Worm (Caenorhabditis elegans) whole organism, young adult: ENCODE results near the gene nspb-1.
A peak's percentile ranks its signal among the peaks of the same experiment; 100 is the strongest.

ENCODE experiments used
- F23B12.7 ChIP-seq: sonication (generic microtip); optimal IDR thresholded peaks from 2 replicates; lab custom pipeline; 2017; ENCODE audit warnings: missing genetic modification characterization, mild to moderate bottlenecking, missing compliant biosample characterization, antibody characterized with exemption, moderate library complexity; ENCODE audit not compliant: insufficient read depth
- F39B2.1 ChIP-seq: fragments of 200-800 bp; sonication (Bioruptor generic); IDR thresholded peaks from 2 replicates; pipeline ENCODE4 v1.3.6; 2022; ENCODE audit warnings: missing genetic modification reagents, missing genetic modification characterization, missing compliant biosample characterization
- F49E8.2 ChIP-seq: sonication (generic microtip); optimal IDR thresholded peaks from 3 replicates; lab custom pipeline; 2017; ENCODE audit warnings: missing genetic modification characterization, mild to moderate bottlenecking, missing compliant biosample characterization, antibody characterized with exemption, moderate library complexity; ENCODE audit not compliant: insufficient read depth
- T07F8.4 ChIP-seq: sonication (generic microtip); optimal IDR thresholded peaks from 2 replicates; lab custom pipeline; 2016; ENCODE audit warnings: mild to moderate bottlenecking, missing genetic modification characterization, moderate library complexity, missing compliant biosample characterization
- Y67H2A.10 ChIP-seq: fragments of 200-800 bp; sonication (Bioruptor generic); conservative IDR thresholded peaks from 2 replicates; pipeline ENCODE4 v1.3.6; 2022; ENCODE audit warnings: missing genetic modification reagents, missing genetic modification characterization, missing compliant biosample characterization
- ama-1 ChIP-seq, 3 experiments: fragments of 150-350 bp in 1 of 3; sonication (generic microtip) in 2 of 3; optimal IDR thresholded peaks; 2 replicates each; lab custom pipeline; 2014 to 2018; ENCODE audit warnings: missing biosample characterization in 2 of 3, missing genetic modification characterization in 2 of 3, missing genetic modification reagents in 2 of 3
- aptf-2 ChIP-seq: fragments of 200-800 bp; sonication (Bioruptor generic); conservative IDR thresholded peaks from 2 replicates; pipeline ENCODE4 v1.3.6; 2022; ENCODE audit warnings: missing genetic modification reagents, missing genetic modification characterization, missing compliant biosample characterization
- aptf-3 ChIP-seq: fragments of 200-800 bp; sonication (Bioruptor generic); IDR thresholded peaks from 2 replicates; pipeline ENCODE4 v1.3.6; 2022; ENCODE audit warnings: missing genetic modification characterization, missing compliant biosample characterization
- attf-5 ChIP-seq: fragments of 200-800 bp; sonication (Bioruptor generic); optimal IDR thresholded peaks from 2 replicates; lab custom pipeline; 2018; ENCODE audit warnings: mild to moderate bottlenecking, missing genetic modification characterization, missing compliant biosample characterization
- attf-6 ChIP-seq: fragments of 200-800 bp; sonication (Bioruptor generic); IDR thresholded peaks from 2 replicates; pipeline ENCODE4 v1.3.6; 2022; ENCODE audit warnings: missing genetic modification reagents, missing genetic modification characterization, missing compliant biosample characterization
- cebp-1 ChIP-seq, 2 experiments: fragments of 200-800 bp in 1 of 2; sonication (Bioruptor generic) in 1 of 2; sonication (generic microtip) in 1 of 2; IDR thresholded peaks in 1 of 2; optimal IDR thresholded peaks in 1 of 2; 2 replicates each; pipeline versions ENCODE4 v1.3.6 to Lab custom; 2017 to 2022; ENCODE audit warnings: missing compliant biosample characterization in 2 of 2, missing genetic modification characterization in 2 of 2, mild to moderate bottlenecking in 1 of 2, missing genetic modification reagents in 1 of 2, moderate library complexity in 1 of 2
- ceh-27 ChIP-seq: fragments of 200-800 bp; sonication (Bioruptor generic); optimal IDR thresholded peaks from 2 replicates; lab custom pipeline; 2018; ENCODE audit warnings: mild to moderate bottlenecking, missing genetic modification characterization, moderate library complexity, missing compliant biosample characterization
- dpff-1 ChIP-seq: sonication (generic microtip); optimal IDR thresholded peaks from 2 replicates; lab custom pipeline; 2017; ENCODE audit warnings: mild to moderate bottlenecking, missing genetic modification characterization, missing compliant biosample characterization
- dpl-1 ChIP-seq: fragments of 150-350 bp; optimal IDR thresholded peaks from 2 replicates; lab custom pipeline; 2014; ENCODE audit warnings: missing biosample characterization, missing genetic modification reagents, missing genetic modification characterization
- egl-18 ChIP-seq: fragments of 200-800 bp; sonication (Bioruptor generic); IDR thresholded peaks from 2 replicates; pipeline ENCODE4 v1.3.6; 2022; ENCODE audit warnings: missing genetic modification reagents, missing genetic modification characterization, missing compliant biosample characterization
- ekl-4 ChIP-seq: fragments of 200-800 bp; sonication (Bioruptor generic); IDR thresholded peaks from 2 replicates; pipeline ENCODE4 v1.3.6; 2022; ENCODE audit warnings: missing genetic modification reagents, missing genetic modification characterization, missing compliant biosample characterization
- ets-4 ChIP-seq: fragments of 200-800 bp; sonication (Bioruptor generic); optimal IDR thresholded peaks from 2 replicates; lab custom pipeline; 2018; ENCODE audit warnings: mild to moderate bottlenecking, missing genetic modification characterization, missing compliant biosample characterization
- hsf-1 ChIP-seq: fragments of 200-800 bp; sonication (Bioruptor generic); IDR thresholded peaks from 2 replicates; pipeline ENCODE4 v1.3.6; 2022; ENCODE audit warnings: missing genetic modification reagents, missing genetic modification characterization, missing compliant biosample characterization
- lag-1 ChIP-seq: fragments of 200-800 bp; sonication (Bioruptor generic); IDR thresholded peaks from 2 replicates; pipeline ENCODE4 v1.3.6; 2022; ENCODE audit warnings: missing genetic modification reagents, missing genetic modification characterization, missing compliant biosample characterization
- madf-6 ChIP-seq: fragments of 200-800 bp; sonication (Bioruptor generic); IDR thresholded peaks from 2 replicates; pipeline ENCODE4 v1.3.6; 2022; ENCODE audit warnings: missing genetic modification reagents, missing genetic modification characterization, missing compliant biosample characterization
- mxl-1 ChIP-seq: sonication (generic microtip); optimal IDR thresholded peaks from 2 replicates; lab custom pipeline; 2016; ENCODE audit warnings: missing genetic modification characterization, missing compliant biosample characterization
- nfya-2 ChIP-seq: fragments of 200-800 bp; sonication (Bioruptor generic); IDR thresholded peaks from 2 replicates; pipeline ENCODE4 v1.3.6; 2022; ENCODE audit warnings: missing genetic modification reagents, missing genetic modification characterization, missing compliant biosample characterization
- nfyb-1 ChIP-seq: fragments of 200-800 bp; sonication (Bioruptor generic); IDR thresholded peaks from 2 replicates; pipeline ENCODE4 v1.3.6; 2022; ENCODE audit warnings: missing genetic modification reagents, missing genetic modification characterization, missing compliant biosample characterization
- nhr-80 ChIP-seq: sonication (generic microtip); optimal IDR thresholded peaks from 2 replicates; lab custom pipeline; 2016; ENCODE audit warnings: missing genetic modification characterization, missing compliant biosample characterization
- nhr-90 ChIP-seq: sonication (generic microtip); optimal IDR thresholded peaks from 2 replicates; lab custom pipeline; 2016; ENCODE audit warnings: missing genotype, mild to moderate bottlenecking, missing genetic modification characterization, missing compliant biosample characterization
- rec-8 ChIP-seq, 2 experiments: sonication (generic microtip); optimal IDR thresholded peaks; 2 replicates each; lab custom pipeline; 2016; ENCODE audit warnings: mild to moderate bottlenecking in 2 of 2, missing genetic modification characterization in 2 of 2, missing genetic modification reagents in 2 of 2, missing genotype in 2 of 2, missing biosample characterization in 1 of 2, missing compliant biosample characterization in 1 of 2, moderate library complexity in 1 of 2
- repo-1 ChIP-seq: sonication (generic microtip); optimal IDR thresholded peaks from 2 replicates; lab custom pipeline; 2017; ENCODE audit warnings: mild to moderate bottlenecking, missing genetic modification characterization, missing compliant biosample characterization
- somi-1 ChIP-seq: fragments of 200-800 bp; sonication (Bioruptor generic); optimal IDR thresholded peaks from 2 replicates; lab custom pipeline; 2018; ENCODE audit warnings: mild to moderate bottlenecking, missing genetic modification characterization, missing compliant biosample characterization
- tbp1 ChIP-seq: fragments of 200-800 bp; sonication (Bioruptor generic); optimal IDR thresholded peaks from 2 replicates; lab custom pipeline; 2018; ENCODE audit warnings: mild to moderate bottlenecking, missing genetic modification characterization, missing compliant biosample characterization
- ztf-26 ChIP-seq: sonication (generic microtip); optimal IDR thresholded peaks from 2 replicates; lab custom pipeline; 2017; ENCODE audit warnings: missing genetic modification characterization, missing compliant biosample characterization
- ztf-6 ChIP-seq: fragments of 200-800 bp; sonication (Bioruptor generic); IDR thresholded peaks from 2 replicates; pipeline ENCODE4 v1.3.6; 2022; ENCODE audit warnings: missing genetic modification reagents, missing genetic modification characterization, missing compliant biosample characterization

Gene nspb-1

ce11 chrIV:6631704-6632272 is 40.9 kb upstream of the nspb-1 start, which contains the start of the genes cest-5.1 and C01B10.9 (continued):
- no peak for TF ChIP-seq F23B12.7
- TF ChIP-seq F39B2.1 (GFP tag; lab: Robert Waterston, UW) = 0 out of 2 replicates have a peak, but pooled peaks have one; percentile 47
- TF ChIP-seq dpff-1 (tag; lab: Kevin White, UChicago) = no peak
- no peak for TF ChIP-seq attf-5
- no peak for TF ChIP-seq aptf-3 (GFP tag; lab: Robert Waterston, UW)
- no peak for TF ChIP-seq lag-1 (GFP tag; lab: Robert Waterston, UW)

ce11 chrIV:6627798-6628197 is 36.9 kb upstream of the nspb-1 start, which contains the start of gene cest-5.2:
Gene cest-5.2, minus strand, starts transcription at chrIV:6627925.
- TF ChIP-seq madf-6 (GFP tag; lab: Robert Waterston, UW) (no peak), nhr-80 (tag; lab: Kevin White, UChicago) (peak; percentile 19)

ce11 chrIV:6623390-6623789 is 32.5 kb upstream of the nspb-1 start, which contains the start of gene C01B10.44:
Gene C01B10.44, plus strand, starts transcription at chrIV:6623690.
- no peak for TF ChIP-seq aptf-2 (GFP tag; lab: Robert Waterston, UW)
- no peak for TF ChIP-seq repo-1 (tag; lab: Kevin White, UChicago)
- TF ChIP-seq ekl-4 (GFP tag; lab: Robert Waterston, UW) = no peak
- TF ChIP-seq ztf-6 (GFP tag; lab: Robert Waterston, UW) = no peak
- TF ChIP-seq ets-4 (GFP tag; lab: Kevin White, UChicago) = no peak
- TF ChIP-seq rec-8 (tag; optimal IDR thresholded peaks at IDR 0.05; lab: Kevin White, UChicago) = no peak
- no peak for TF ChIP-seq nfya-2 (GFP tag; lab: Robert Waterston, UW)
- no peak for TF ChIP-seq ztf-26

- TF ChIP-seq somi-1 = peak; percentile 4
- TF ChIP-seq Y67H2A.10 (GFP tag; lab: Robert Waterston, UW) = no peak
- TF ChIP-seq ceh-27 (GFP tag; lab: Kevin White, UChicago) = no peak
- no peak for TF ChIP-seq ama-1 (optimal IDR thresholded peaks at IDR 0.05; lab: Kevin White, UChicago)
- no peak for TF ChIP-seq ama-1 (GFP tag; optimal IDR thresholded peaks at IDR 0.05; lab: Kevin White, UChicago)
- TF ChIP-seq attf-6 (GFP tag; lab: Robert Waterston, UW) = no peak
- peak; percentile 70 for TF ChIP-seq cebp-1 (GFP tag; IDR thresholded peaks at IDR 0.05; lab: Robert Waterston, UW)
- TF ChIP-seq cebp-1 (tag; optimal IDR thresholded peaks at IDR 0.05; lab: Kevin White, UChicago) = peak; percentile 89
- TF ChIP-seq F49E8.2 (tag; lab: Kevin White, UChicago) = no peak
- no peak for TF ChIP-seq tbp1 (GFP tag; lab: Kevin White, UChicago)
Observed at ce11 chrIV:6622142-6622541, 31.2 kb upstream of the nspb-1 start.

- no peak for TF ChIP-seq egl-18 (GFP tag; lab: Robert Waterston, UW)
- TF ChIP-seq mxl-1 (tag; lab: Kevin White, UChicago) = no peak
- no peak for TF ChIP-seq hsf-1 (GFP tag; lab: Robert Waterston, UW)
- TF ChIP-seq nhr-90 = no peak
- no peak for TF ChIP-seq T07F8.4
- no peak for TF ChIP-seq lag-1 (GFP tag; lab: Robert Waterston, UW)
- no peak for TF ChIP-seq nfya-2 (GFP tag; lab: Robert Waterston, UW)
- TF ChIP-seq dpl-1 (GFP tag; lab: Kevin White, UChicago) = no peak
- no peak for TF ChIP-seq cebp-1 (GFP tag; IDR thresholded peaks at IDR 0.05; lab: Robert Waterston, UW)
- TF ChIP-seq cebp-1 (tag; optimal IDR thresholded peaks at IDR 0.05; lab: Kevin White, UChicago) = no peak
- TF ChIP-seq nfyb-1 (GFP tag; lab: Robert Waterston, UW) = no peak
- no peak for TF ChIP-seq F39B2.1 (GFP tag; lab: Robert Waterston, UW)
Observed at ce11 chrIV:6621252-6621651, 30.3 kb upstream of the nspb-1 start, which contains the start of gene C01B10.3. Gene C01B10.3, minus strand, starts transcription at chrIV:6621352.
